Fruit fly (Drosophila melanogaster): ENCODE data around the gene smg.

DNA sequence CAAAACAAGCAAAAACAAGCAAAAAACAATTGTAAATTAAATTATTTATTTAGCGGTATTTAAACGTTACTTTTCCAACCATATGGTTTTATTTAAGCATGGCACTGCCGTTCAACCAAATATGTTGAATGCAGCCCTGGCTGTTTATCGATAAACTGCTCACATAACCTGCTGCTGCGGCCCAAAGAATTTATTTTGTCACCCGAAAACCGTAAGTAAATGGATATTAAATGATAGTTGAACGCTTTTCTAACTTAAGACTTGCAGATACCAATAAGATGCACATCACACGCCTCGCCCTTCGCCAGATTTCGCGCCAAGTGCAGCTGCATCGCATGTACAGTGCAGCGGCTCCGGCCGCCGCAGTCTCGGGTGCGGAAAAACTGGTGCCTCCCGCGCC is 41.1 kb downstream of the smg start, which contains the start of gene mRpL12:
- TF ChIP-seq pan (optimal IDR thresholded peaks at IDR 0.05): no peak
- no peak for TF ChIP-seq CG9705 (GFP tag; optimal IDR thresholded peaks at IDR 0.05)
- TF ChIP-seq fru (GFP tag; optimal IDR thresholded peaks at IDR 0.05): no peak
- no peak for TF ChIP-seq Hr83 (GFP tag; optimal IDR thresholded peaks at IDR 0.05; ENCODE audit: poor library complexity, severe bottlenecking)
- no peak for TF ChIP-seq Rel (GFP tag; optimal IDR thresholded peaks at IDR 0.05)
- no peak for TF ChIP-seq Rel (tag; optimal IDR thresholded peaks at IDR 0.05)
